Worm (Caenorhabditis elegans): ENCODE results near the gene decr-1.2.

decr-1.2 gene

ce11 chrII:8588442-8588841 is 43.0 kb downstream of the decr-1.2 start:
- TF ChIP-seq aha-1 (tag) (peak; percentile 41), nhr-11 (tag; optimal IDR thresholded peaks at IDR 0.05) (no peak)

DNA sequence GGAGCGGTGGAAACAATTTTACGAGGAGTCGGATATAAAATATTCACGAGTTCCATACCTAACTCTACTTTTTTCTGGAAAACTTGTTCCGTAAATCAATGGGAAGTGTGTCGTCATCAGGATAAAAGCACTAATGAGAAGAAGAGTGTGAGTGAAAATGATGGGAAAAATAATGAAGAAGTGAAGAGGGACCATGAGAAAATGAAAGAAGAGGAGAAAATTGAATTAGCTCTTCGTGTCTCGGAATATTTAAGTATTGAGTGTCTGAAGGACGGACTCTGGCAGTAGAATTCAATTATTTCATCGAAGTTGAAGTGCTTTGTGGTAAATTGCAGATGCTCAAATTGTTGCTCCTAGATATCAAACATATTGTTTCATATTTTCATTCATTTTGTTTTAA is 43.8 kb downstream of the decr-1.2 start:
- TF ChIP-seq ces-1 (GFP tag; optimal IDR thresholded peaks at IDR 0.05) (peak; percentile 85), unc-62 (GFP tag; optimal IDR thresholded peaks at IDR 0.05 in 1 of 2) (peak in 1 of 2 experiments; percentile 91), unc-62 (tag; optimal IDR thresholded peaks at IDR 0.05) (no peak), madf-9 (GFP tag; conservative IDR thresholded peaks at IDR 0.05) (no peak), lin-15B (tag; optimal IDR thresholded peaks at IDR 0.05) (no peak), aha-1 (tag) (peak; percentile 53)

ce11 chrII:8590684-8591083 is 45.3 kb downstream of the decr-1.2 start, which contains the start of gene aptf-4:
aptf-4 (plus strand) TSS chrII:8590984.
- TF ChIP-seq ctbp-1 (GFP tag; IDR thresholded peaks at IDR 0.05): no peak
- TF ChIP-seq egl-43 (GFP tag; IDR thresholded peaks at IDR 0.05): no peak
- TF ChIP-seq php-3 (GFP tag; IDR thresholded peaks at IDR 0.05): no peak
- TF ChIP-seq skn-1 (tag; optimal IDR thresholded peaks at IDR 0.05): no peak
- no peak for TF ChIP-seq ceh-82 (tag; optimal IDR thresholded peaks at IDR 0.05)
- TF ChIP-seq lir-3 (tag; optimal IDR thresholded peaks at IDR 0.05): no peak
- TF ChIP-seq pqm-1 (tag; optimal IDR thresholded peaks at IDR 0.05): no peak
- TF ChIP-seq hlh-30 (tag; optimal IDR thresholded peaks at IDR 0.05; ENCODE audit: insufficient read depth): no peak
- TF ChIP-seq vab-7 (GFP tag; IDR thresholded peaks at IDR 0.05): no peak
- no peak for TF ChIP-seq F26F4.8 (GFP tag; conservative IDR thresholded peaks at IDR 0.05)
- TF ChIP-seq hif-1 (tag; optimal IDR thresholded peaks at IDR 0.05): no peak
- no peak for TF ChIP-seq ZK337.2 (GFP tag; IDR thresholded peaks at IDR 0.05)
- no peak for TF ChIP-seq snpc-1.2 (GFP tag; IDR thresholded peaks at IDR 0.05)

- TF ChIP-seq unc-62 (GFP tag; optimal IDR thresholded peaks at IDR 0.05 in 1 of 2) (peak in 1 of 2 experiments; percentile 94), unc-62 (tag; optimal IDR thresholded peaks at IDR 0.05) (no peak), attf-4 (tag; optimal IDR thresholded peaks at IDR 0.05) (no peak), arid-1 (GFP tag; conservative IDR thresholded peaks at IDR 0.05) (no peak)
Observed at ce11 chrII:8593840-8594625, 48.6 kb downstream of the decr-1.2 start, which contains the start of gene aptf-3. aptf-3 (plus strand) TSS chrII:8594190.
